Fruit fly (Drosophila melanogaster) whole organism, embryonic: Measurements from ENCODE around the gene Rhp.
A peak's percentile ranks its signal among the peaks of the same experiment; 100 is the strongest.

Experiments used
- Asciz ChIP-seq: fragments of 200-800 bp; sonication (Bioruptor generic); optimal IDR thresholded peaks from 2 replicates; lab custom pipeline; 2017; ENCODE audit warnings: missing biosample characterization, mild to moderate bottlenecking, missing genetic modification characterization, missing genetic modification reagents
- BEAF-32 ChIP-seq: fragments of 200-800 bp; sonication (Bioruptor generic); optimal IDR thresholded peaks from 3 replicates; lab custom pipeline; 2017; ENCODE audit warnings: missing biosample characterization, missing genetic modification characterization, mild to moderate bottlenecking, moderate library complexity, missing genetic modification reagents
- CG10321 ChIP-seq: fragments of 200-800 bp; sonication (Bioruptor generic); IDR thresholded peaks from 2 replicates; pipeline ENCODE4 v1.3.6; 2022; ENCODE audit warnings: missing biosample characterization, missing genetic modification characterization
- CG10543 ChIP-seq: fragments of 200-800 bp; sonication (Bioruptor generic); optimal IDR thresholded peaks from 3 replicates; lab custom pipeline; 2017; ENCODE audit warnings: missing biosample characterization, mild to moderate bottlenecking, missing genetic modification characterization, moderate library complexity
- CG10654 ChIP-seq: fragments of 200-800 bp; sonication (Bioruptor generic); optimal IDR thresholded peaks from 2 replicates; lab custom pipeline; 2016; ENCODE audit warnings: missing biosample characterization, missing genetic modification characterization
- CG11560 ChIP-seq: fragments of 200-800 bp; sonication (Bioruptor generic); IDR thresholded peaks from 3 replicates; pipeline ENCODE4 v1.3.6; 2022; ENCODE audit warnings: missing biosample characterization, missing genetic modification characterization
- CG11723 ChIP-seq: fragments of 200-800 bp; sonication (Bioruptor generic); optimal IDR thresholded peaks from 2 replicates; lab custom pipeline; 2017; ENCODE audit warnings: missing biosample characterization, mild to moderate bottlenecking, missing genetic modification characterization
- CG12155 ChIP-seq: fragments of 200-800 bp; sonication (Bioruptor generic); optimal IDR thresholded peaks from 3 replicates; lab custom pipeline; 2016; ENCODE audit warnings: missing biosample characterization, missing genetic modification characterization
- CG12236 ChIP-seq: fragments of 200-800 bp; sonication (Bioruptor generic); optimal IDR thresholded peaks from 2 replicates; lab custom pipeline; 2016; ENCODE audit warnings: missing biosample characterization, missing genetic modification characterization
- CG12659 ChIP-seq: fragments of 200-800 bp; sonication (Bioruptor generic); optimal IDR thresholded peaks from 3 replicates; lab custom pipeline; 2017; ENCODE audit warnings: mild to moderate bottlenecking, missing biosample characterization, missing genetic modification reagents, missing genetic modification characterization
- CG15479 ChIP-seq: fragments of 200-800 bp; sonication (Bioruptor generic); optimal IDR thresholded peaks from 3 replicates; lab custom pipeline; 2019; ENCODE audit warnings: missing biosample characterization, mild to moderate bottlenecking, missing genetic modification characterization, moderate library complexity
- CG17186 ChIP-seq: fragments of 200-800 bp; sonication (Bioruptor generic); optimal IDR thresholded peaks from 3 replicates; lab custom pipeline; 2017; ENCODE audit warnings: missing biosample characterization, missing genetic modification reagents, missing genetic modification characterization
- CG1792 ChIP-seq: fragments of 200-800 bp; sonication (Bioruptor generic); optimal IDR thresholded peaks from 2 replicates; lab custom pipeline; 2016; ENCODE audit warnings: missing biosample characterization, missing genetic modification characterization
- CG18011 ChIP-seq: fragments of 200-800 bp; sonication (Bioruptor generic); optimal IDR thresholded peaks from 2 replicates; lab custom pipeline; 2017; ENCODE audit warnings: missing biosample characterization, missing genetic modification characterization, mild to moderate bottlenecking, moderate library complexity, missing genotype
- CG2116 ChIP-seq: fragments of 200-800 bp; sonication (Bioruptor generic); optimal IDR thresholded peaks from 3 replicates; lab custom pipeline; 2018; ENCODE audit warnings: missing biosample characterization, mild to moderate bottlenecking, missing genetic modification characterization
- CG2129 ChIP-seq: fragments of 200-800 bp; sonication (Bioruptor generic); IDR thresholded peaks from 2 replicates; pipeline ENCODE4 v1.3.6; 2022; ENCODE audit warnings: missing biosample characterization, missing genetic modification characterization; ENCODE audit not compliant: partially characterized antibody
- CG30020 ChIP-seq: fragments of 200-800 bp; optimal IDR thresholded peaks from 2 replicates; lab custom pipeline; 2019; ENCODE audit warnings: missing biosample characterization, mild to moderate bottlenecking, missing genetic modification characterization, moderate library complexity
- CG30403 ChIP-seq: fragments of 200-800 bp; sonication (Bioruptor generic); optimal IDR thresholded peaks from 3 replicates; lab custom pipeline; 2016; ENCODE audit warnings: missing biosample characterization, missing genetic modification characterization
- CG30431 ChIP-seq: fragments of 200-800 bp; sonication (Bioruptor generic); optimal IDR thresholded peaks from 2 replicates; lab custom pipeline; 2017; ENCODE audit warnings: missing biosample characterization, missing genetic modification characterization
- CG3838 ChIP-seq: fragments of 200-800 bp; sonication (Bioruptor generic); optimal IDR thresholded peaks from 3 replicates; lab custom pipeline; 2016; ENCODE audit warnings: missing biosample characterization, missing genetic modification characterization
- CG4707 ChIP-seq: fragments of 200-800 bp; sonication (Bioruptor generic); optimal IDR thresholded peaks from 2 replicates; lab custom pipeline; 2018; ENCODE audit warnings: missing biosample characterization, mild to moderate bottlenecking, missing genetic modification characterization, moderate library complexity
- CG7271 ChIP-seq: fragments of 200-800 bp; sonication (Bioruptor generic); optimal IDR thresholded peaks from 2 replicates; lab custom pipeline; 2018; ENCODE audit warnings: missing biosample characterization, mild to moderate bottlenecking, missing genetic modification characterization, moderate library complexity
- CHES-1-like ChIP-seq: fragments of 200-800 bp; sonication (Bioruptor generic); optimal IDR thresholded peaks from 2 replicates; lab custom pipeline; 2016; ENCODE audit warnings: missing biosample characterization, missing genetic modification characterization
- CkIIα-i1 ChIP-seq: fragments of 200-800 bp; sonication (Bioruptor generic); IDR thresholded peaks from 2 replicates; pipeline ENCODE4 v1.3.6; 2022; ENCODE audit warnings: missing biosample characterization, missing genetic modification characterization
- Dip2 ChIP-seq: fragments of 200-800 bp; sonication (Bioruptor generic); IDR thresholded peaks from 2 replicates; pipeline ENCODE4 v1.3.6; 2022; ENCODE audit warnings: missing biosample characterization, missing genetic modification characterization
- H2.0 ChIP-seq: fragments of 200-800 bp; sonication (Bioruptor generic); IDR thresholded peaks from 2 replicates; pipeline ENCODE4 v1.3.6; 2022; ENCODE audit warnings: missing biosample characterization, missing genetic modification characterization
- Hr51 ChIP-seq, 2 experiments: fragments of 200-800 bp; sonication (Bioruptor generic); optimal IDR thresholded peaks; 2 replicates in 1 of 2; 3 replicates in 1 of 2; lab custom pipeline; 2016 to 2018; ENCODE audit warnings: missing biosample characterization in 2 of 2, missing genetic modification characterization in 2 of 2, mild to moderate bottlenecking in 1 of 2, moderate library complexity in 1 of 2
- Oli ChIP-seq: fragments of 200-800 bp; sonication (Bioruptor generic); optimal IDR thresholded peaks from 2 replicates; lab custom pipeline; 2018; ENCODE audit warnings: missing biosample characterization, mild to moderate bottlenecking, missing genetic modification characterization, moderate library complexity
- Rfx ChIP-seq: fragments of 200-800 bp; sonication (Bioruptor generic); IDR thresholded peaks from 2 replicates; pipeline ENCODE4 v1.3.6; 2022; ENCODE audit warnings: missing biosample characterization, missing genetic modification characterization
- Rx ChIP-seq: fragments of 200-800 bp; sonication (Bioruptor generic); IDR thresholded peaks from 2 replicates; pipeline ENCODE4 v1.3.6; 2022; ENCODE audit warnings: missing biosample characterization, missing genetic modification characterization
- Ssrp ChIP-seq: fragments of 200-800 bp; sonication (Bioruptor generic); optimal IDR thresholded peaks from 2 replicates; lab custom pipeline; 2018; ENCODE audit warnings: missing biosample characterization, mild to moderate bottlenecking, missing genetic modification characterization, moderate library complexity
- Tbp ChIP-seq: fragments of >200 bp; optimal IDR thresholded peaks from 2 replicates; lab custom pipeline; 2018; ENCODE audit warnings: missing biosample characterization, missing genetic modification characterization
- Xbp1 ChIP-seq: fragments of 200-800 bp; sonication (Bioruptor generic); optimal IDR thresholded peaks from 3 replicates; lab custom pipeline; 2016; ENCODE audit warnings: missing biosample characterization, mild to moderate bottlenecking, missing genetic modification characterization
- amos ChIP-seq: fragments of 200-800 bp; sonication (Bioruptor generic); IDR thresholded peaks from 2 replicates; pipeline ENCODE4 v1.3.6; 2022; ENCODE audit warnings: missing biosample characterization, missing genetic modification characterization; ENCODE audit not compliant: partially characterized antibody
- aop ChIP-seq: fragments of 200-800 bp; sonication (Bioruptor generic); IDR thresholded peaks from 2 replicates; pipeline ENCODE4 v1.3.6; 2022; ENCODE audit warnings: missing biosample characterization, missing genetic modification characterization
- dmrt99B ChIP-seq: fragments of 200-800 bp; sonication (Bioruptor generic); optimal IDR thresholded peaks from 2 replicates; lab custom pipeline; 2018; ENCODE audit warnings: missing biosample characterization, mild to moderate bottlenecking, missing genetic modification characterization, moderate library complexity
- gfzf ChIP-seq: fragments of 200-800 bp; sonication (Bioruptor generic); optimal IDR thresholded peaks from 2 replicates; lab custom pipeline; 2016; ENCODE audit warnings: missing biosample characterization, mild to moderate bottlenecking, missing genetic modification characterization, moderate library complexity
- h ChIP-seq: fragments of >200 bp; optimal IDR thresholded peaks from 2 replicates; lab custom pipeline; 2017
- ind ChIP-seq: fragments of 200-800 bp; sonication (Bioruptor generic); optimal IDR thresholded peaks from 3 replicates; lab custom pipeline; 2016; ENCODE audit warnings: missing biosample characterization, missing genetic modification characterization
- insv ChIP-seq, 2 experiments: fragments of 200-800 bp; sonication (Bioruptor generic); optimal IDR thresholded peaks; 3 replicates each; lab custom pipeline; 2016 to 2018; ENCODE audit warnings: missing biosample characterization in 2 of 2, missing genetic modification characterization in 2 of 2
- inv ChIP-seq: fragments of 200-800 bp; sonication (Bioruptor generic); IDR thresholded peaks from 2 replicates; pipeline ENCODE4 v1.3.6; 2022; ENCODE audit warnings: missing biosample characterization, missing genetic modification characterization; ENCODE audit not compliant: partially characterized antibody
- knrl ChIP-seq: fragments of 200-800 bp; sonication (Bioruptor generic); IDR thresholded peaks from 3 replicates; pipeline ENCODE4 v1.3.6; 2022; ENCODE audit warnings: missing biosample characterization, missing genetic modification characterization; ENCODE audit not compliant: partially characterized antibody
- lilli ChIP-seq: fragments of 200-800 bp; sonication (Bioruptor generic); optimal IDR thresholded peaks from 3 replicates; lab custom pipeline; 2016; ENCODE audit warnings: missing biosample characterization, missing genetic modification characterization
- maf-S ChIP-seq: fragments of 200-800 bp; sonication (Bioruptor generic); optimal IDR thresholded peaks from 2 replicates; lab custom pipeline; 2016; ENCODE audit warnings: missing biosample characterization, missing genetic modification characterization
- nerfin-2 ChIP-seq: fragments of 200-800 bp; sonication (Bioruptor generic); IDR thresholded peaks from 2 replicates; pipeline ENCODE4 v1.3.6; 2022; ENCODE audit warnings: missing biosample characterization, missing genetic modification characterization; ENCODE audit not compliant: partially characterized antibody
- pzg ChIP-seq: fragments of 200-800 bp; sonication (Bioruptor generic); optimal IDR thresholded peaks from 3 replicates; lab custom pipeline; 2018; ENCODE audit warnings: missing biosample characterization, mild to moderate bottlenecking, missing genetic modification characterization, moderate library complexity
- sd ChIP-seq: fragments of 200-800 bp; sonication (Bioruptor generic); optimal IDR thresholded peaks from 3 replicates; lab custom pipeline; 2018; ENCODE audit warnings: missing biosample characterization, mild to moderate bottlenecking, missing genetic modification characterization, moderate library complexity
- sob ChIP-seq: fragments of 200-800 bp; sonication (Bioruptor generic); IDR thresholded peaks from 2 replicates; pipeline ENCODE4 v1.3.6; 2022; ENCODE audit warnings: missing biosample characterization, missing genetic modification characterization
- vfl ChIP-seq: fragments of 200-800 bp; sonication (Bioruptor generic); optimal IDR thresholded peaks from 2 replicates; lab custom pipeline; 2016; ENCODE audit warnings: missing biosample characterization, missing genetic modification characterization
- vnd ChIP-seq: fragments of 200-800 bp; sonication (Bioruptor generic); IDR thresholded peaks from 3 replicates; pipeline ENCODE4 v1.3.6; 2022; ENCODE audit warnings: missing biosample characterization, missing genetic modification characterization; ENCODE audit not compliant: partially characterized antibody
- vvl ChIP-seq: fragments of 200-800 bp; sonication (Bioruptor generic); IDR thresholded peaks from 2 replicates; pipeline ENCODE4 v1.3.6; 2022; ENCODE audit warnings: missing biosample characterization, missing genetic modification characterization

The Rhp gene

DNA sequence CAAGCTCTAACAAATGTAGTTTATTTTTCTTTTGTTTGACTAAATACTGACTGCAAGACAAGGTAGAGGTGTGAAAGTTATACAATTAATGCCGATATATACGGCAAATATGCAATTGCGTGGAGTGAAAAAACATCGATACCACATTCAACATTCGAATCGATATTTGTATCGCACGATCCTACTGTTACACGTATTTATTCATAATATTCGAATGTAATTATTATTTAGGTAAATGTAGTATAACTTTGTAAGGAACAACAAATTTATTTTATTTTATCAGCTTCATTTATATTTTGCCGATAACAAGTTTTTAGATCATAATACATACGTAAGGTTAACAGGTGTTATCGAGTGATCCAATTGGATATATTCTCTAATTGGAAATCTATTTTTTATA, 46.7 kb downstream of the Rhp start, which contains the start of gene Chc (continued):
- TF ChIP-seq Oli (no peak), CG12659 (GFP tag; lab: Kevin White, UChicago) (peak; percentile 3), sob (GFP tag; lab: Robert Waterston, UW) (peak; percentile 10; the same call in 1 of the 2 replicates), amos (GFP tag; lab: Robert Waterston, UW) (peak; percentile 99), CG30431 (GFP tag; lab: Kevin White, UChicago) (no peak), CG12236 (GFP tag; lab: Kevin White, UChicago) (no peak), CG2129 (GFP tag; lab: Robert Waterston, UW) (peak; percentile 88), CG30020 (tag; lab: Kevin White, UChicago) (peak; percentile 68), CG18011 (GFP tag; lab: Kevin White, UChicago) (no peak), CG10321 (GFP tag; lab: Robert Waterston, UW) (no peak), sd (peak; percentile 69), Dip2 (GFP tag; lab: Robert Waterston, UW) (no peak), CG10654 (GFP tag; lab: Kevin White, UChicago) (no peak), CG12155 (GFP tag; lab: Kevin White, UChicago) (no peak), CG11560 (tag; lab: Robert Waterston, UW) (peak; percentile 67; the same call in 1 of the 3 replicates), Rx (GFP tag; lab: Robert Waterston, UW) (no peak), Tbp (GFP tag; lab: Kevin White, UChicago) (no peak), dmrt99B (tag; lab: Kevin White, UChicago) (no peak), CG11723 (GFP tag; lab: Kevin White, UChicago) (no peak), CG1792 (no peak), CG2116 (GFP tag; lab: Kevin White, UChicago) (peak; percentile 84), pzg (peak; percentile 78), CG15479 (GFP tag; lab: Kevin White, UChicago) (peak; percentile 44), Xbp1 (GFP tag; lab: Kevin White, UChicago) (peak; percentile 20), CG30403 (GFP tag; lab: Kevin White, UChicago) (no peak), aop (GFP tag; lab: Robert Waterston, UW) (no peak), BEAF-32 (GFP tag; lab: Kevin White, UChicago) (peak; percentile 94), CG4707 (GFP tag; lab: Kevin White, UChicago) (no peak), CkIIα-i1 (no peak), CG7271 (no peak), CG17186 (peak; percentile 32), inv (GFP tag; lab: Robert Waterston, UW) (peak; percentile 98), CG10543 (GFP tag; lab: Kevin White, UChicago) (no peak), Rfx (peak; percentile 36; the same call in 1 of the 2 replicates), maf-S (no peak), H2.0 (no peak), vfl (GFP tag; lab: Kevin White, UChicago) (no peak), knrl (GFP tag; lab: Robert Waterston, UW) (peak; percentile 96), insv (GFP tag; optimal IDR thresholded peaks at IDR 0.05; lab: Kevin White, UChicago) (peak; percentile 72 to 97), CG3838 (GFP tag; lab: Kevin White, UChicago) (no peak), ind (GFP tag; lab: Kevin White, UChicago) (no peak), gfzf (GFP tag; lab: Kevin White, UChicago) (peak; percentile 37), nerfin-2 (GFP tag; lab: Robert Waterston, UW) (peak; percentile 93), CHES-1-like (no peak), Asciz (GFP tag; lab: Kevin White, UChicago) (no peak), lilli (no peak), vvl (GFP tag; lab: Robert Waterston, UW) (0 out of 2 replicates have a peak, but pooled peaks have one; percentile 31), vnd (GFP tag; lab: Robert Waterston, UW) (peak; percentile 96), Hr51 (GFP tag; optimal IDR thresholded peaks at IDR 0.05; lab: Kevin White, UChicago) (no peak), Ssrp (no peak), h (lab: Kevin White, UChicago) (no peak)
